Fruit fly (Drosophila melanogaster) Kc167 (cell line): ENCODE measurements around the gene CG18269.

ENCODE experiments used
- Sin3A ChIP-seq: fragments of >200 bp; optimal IDR thresholded peaks from 2 replicates; lab custom pipeline; 2018; ENCODE audit warnings: missing external identifiers
- h ChIP-seq: fragments of >200 bp; optimal IDR thresholded peaks from 3 replicates; lab custom pipeline; 2018; ENCODE audit warnings: missing external identifiers
- insv ChIP-seq: fragments of >200 bp; optimal IDR thresholded peaks from 3 replicates; lab custom pipeline; 2018; ENCODE audit warnings: missing external identifiers
- psq ChIP-seq: fragments of >200 bp; optimal IDR thresholded peaks from 2 replicates; lab custom pipeline; 2017; ENCODE audit warnings: missing external identifiers

- no peak for TF ChIP-seq h (lab: Kevin White, UChicago)
- no peak for TF ChIP-seq insv (lab: Kevin White, UChicago)
- no peak for TF ChIP-seq psq (lab: Kevin White, UChicago)
- TF ChIP-seq Sin3A (lab: Kevin White, UChicago): no peak
These were observed 3.2 kb downstream of the CG18269 start, which contains the start of gene GluRIIA for dm6 chr2L:5554818-5555217.
